Fruit fly (Drosophila melanogaster): ENCODE data around the gene spn-F.

DNA sequence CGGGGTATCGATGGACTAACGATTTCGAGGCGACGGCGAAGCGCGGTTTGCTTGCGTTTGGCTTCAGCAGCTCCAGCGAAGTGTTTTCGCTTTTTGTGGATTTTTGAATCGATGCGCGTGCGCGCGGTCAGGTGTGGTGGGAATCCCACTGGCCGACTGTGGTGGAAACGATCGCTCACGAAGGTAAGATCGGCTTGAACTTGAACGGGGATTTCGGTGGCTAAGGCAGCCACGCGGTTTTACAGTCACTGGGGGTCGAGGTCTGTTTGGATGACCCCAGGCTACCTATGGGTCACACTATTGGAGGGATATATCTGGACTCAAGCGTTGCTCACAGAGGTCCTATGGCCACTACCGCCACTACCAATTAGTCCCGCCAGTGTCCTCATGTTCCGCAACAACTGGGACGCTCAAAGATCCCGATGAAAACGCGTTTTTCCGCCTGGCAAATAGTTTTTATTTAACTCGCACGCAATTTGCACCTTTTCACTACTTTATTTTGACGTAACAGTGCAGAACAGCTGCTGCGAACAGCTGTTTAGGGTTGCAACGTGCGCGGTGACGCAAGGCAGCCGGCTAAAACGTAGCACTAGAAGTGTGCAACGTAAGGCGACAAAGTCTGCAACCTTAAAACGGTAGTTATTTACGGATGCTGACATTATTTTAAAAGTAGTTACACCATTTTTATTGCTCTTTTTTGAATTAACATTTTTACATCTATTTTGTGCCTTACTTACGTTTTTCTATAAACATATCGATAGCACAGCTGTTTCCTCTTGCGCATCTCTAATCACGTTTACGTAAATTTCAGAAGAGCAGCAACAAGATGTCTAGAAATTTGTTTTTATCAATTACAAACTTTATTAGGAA is 2.6 kb upstream of the spn-F start, which contains the start of the genes qless and mRpL32:
- peak; percentile 14 for TF ChIP-seq ovo (GFP tag; optimal IDR thresholded peaks at IDR 0.05)
- no peak for TF ChIP-seq CG1620 (GFP tag; optimal IDR thresholded peaks at IDR 0.05)
- TF ChIP-seq cic (GFP tag; optimal IDR thresholded peaks at IDR 0.05), result no peak
- no peak for TF ChIP-seq kay (GFP tag; ENCODE audit: borderline replicate concordance)
- TF ChIP-seq CG33017 (tag; optimal IDR thresholded peaks at IDR 0.05), result peak; percentile 18
- TF ChIP-seq Clk (GFP tag; optimal IDR thresholded peaks at IDR 0.05), result peak; percentile 43
- TF ChIP-seq Mnt (GFP tag; optimal IDR thresholded peaks at IDR 0.05), result peak; percentile 82
- TF ChIP-seq CG7045 (GFP tag; optimal IDR thresholded peaks at IDR 0.05), result peak; percentile 64
- no peak for TF ChIP-seq cnc (optimal IDR thresholded peaks at IDR 0.05)
- peak; percentile 32 for TF ChIP-seq Crg-1 (GFP tag; optimal IDR thresholded peaks at IDR 0.05)
- peak; percentile 48 for TF ChIP-seq Hr96 (GFP tag; optimal IDR thresholded peaks at IDR 0.05)
- peak; percentile 97 for TF ChIP-seq CG14711 (tag; optimal IDR thresholded peaks at IDR 0.05)
- TF ChIP-seq bab1 (GFP tag; optimal IDR thresholded peaks at IDR 0.05), result peak; percentile 74

Data from whole organism, adult.